Worm (Caenorhabditis elegans) whole organism, mixed stage, embryonic: Measurements from ENCODE around the gene T11G6.2.

ENCODE experiments used
- M03D4.4 ChIP-seq: sonication (generic microtip); optimal IDR thresholded peaks from 2 replicates; lab custom pipeline; 2017; ENCODE audit warnings: mild to moderate bottlenecking, missing genetic modification characterization, missing compliant biosample characterization
- bed-3 ChIP-seq: fragments of 200-800 bp; sonication (Bioruptor generic); optimal IDR thresholded peaks from 3 replicates; lab custom pipeline; 2018; ENCODE audit warnings: mild to moderate bottlenecking, missing genetic modification characterization, moderate library complexity, missing compliant biosample characterization
- blmp-1 ChIP-seq: fragments of 150-350 bp; optimal IDR thresholded peaks from 2 replicates; lab custom pipeline; 2014; ENCODE audit warnings: missing biosample characterization, missing genetic modification characterization
- ceh-39 ChIP-seq: fragments of 150-350 bp; optimal IDR thresholded peaks from 2 replicates; lab custom pipeline; 2014; ENCODE audit warnings: missing biosample characterization, missing genetic modification characterization
- ceh-43 ChIP-seq: fragments of 200-800 bp; sonication (Bioruptor generic); optimal IDR thresholded peaks from 2 replicates; lab custom pipeline; 2018; ENCODE audit warnings: mild to moderate bottlenecking, missing genetic modification characterization, moderate library complexity, missing compliant biosample characterization
- ceh-83 ChIP-seq: fragments of 200-800 bp; sonication (Bioruptor generic); optimal IDR thresholded peaks from 2 replicates; lab custom pipeline; 2018; ENCODE audit warnings: mild to moderate bottlenecking, missing genetic modification characterization, missing compliant biosample characterization
- ces-1 ChIP-seq: fragments of 150-350 bp; optimal IDR thresholded peaks from 2 replicates; lab custom pipeline; 2014; ENCODE audit warnings: missing biosample characterization, missing genetic modification reagents, missing genetic modification characterization
- cnd-1 ChIP-seq: fragments of 200-800 bp; sonication (Bioruptor generic); optimal IDR thresholded peaks from 2 replicates; lab custom pipeline; 2018; ENCODE audit warnings: mild to moderate bottlenecking, missing genetic modification characterization, missing compliant biosample characterization
- drap-1 ChIP-seq: fragments of 200-800 bp; sonication (Bioruptor generic); optimal IDR thresholded peaks from 3 replicates; lab custom pipeline; 2018; ENCODE audit warnings: mild to moderate bottlenecking, missing genetic modification characterization, missing compliant biosample characterization
- elt-1 ChIP-seq: sonication (generic microtip); optimal IDR thresholded peaks from 2 replicates; lab custom pipeline; 2017; ENCODE audit warnings: missing genetic modification characterization, mild to moderate bottlenecking, missing compliant biosample characterization, antibody characterized with exemption, moderate library complexity, borderline replicate concordance; ENCODE audit not compliant: insufficient read depth
- elt-3 ChIP-seq: fragments of 150-350 bp; optimal IDR thresholded peaks from 2 replicates; lab custom pipeline; 2014; ENCODE audit warnings: missing biosample characterization, missing genetic modification characterization
- flh-1 ChIP-seq: fragments of 200-800 bp; sonication (Bioruptor generic); optimal IDR thresholded peaks from 2 replicates; lab custom pipeline; 2018; ENCODE audit warnings: mild to moderate bottlenecking, missing genetic modification characterization, moderate library complexity, missing compliant biosample characterization
- ham-2 ChIP-seq: fragments of 200-800 bp; sonication (Bioruptor generic); optimal IDR thresholded peaks from 2 replicates; lab custom pipeline; 2018; ENCODE audit warnings: mild to moderate bottlenecking, missing genetic modification characterization, missing compliant biosample characterization
- lin-13 ChIP-seq: fragments of 150-350 bp; optimal IDR thresholded peaks from 2 replicates; lab custom pipeline; 2014; ENCODE audit warnings: missing biosample characterization, missing genetic modification characterization
- lin-32 ChIP-seq: fragments of 200-800 bp; sonication (Bioruptor generic); optimal IDR thresholded peaks from 2 replicates; lab custom pipeline; 2018; ENCODE audit warnings: mild to moderate bottlenecking, missing genetic modification characterization, missing compliant biosample characterization
- lsy-2 ChIP-seq: fragments of 150-350 bp; optimal IDR thresholded peaks from 2 replicates; lab custom pipeline; 2014; ENCODE audit warnings: missing biosample characterization, missing genetic modification characterization
- mab-5 ChIP-seq: fragments of 150-350 bp; optimal IDR thresholded peaks from 2 replicates; lab custom pipeline; 2014; ENCODE audit warnings: missing biosample characterization, missing genetic modification characterization
- mep-1 ChIP-seq: fragments of 150-350 bp; optimal IDR thresholded peaks from 2 replicates; lab custom pipeline; 2017; ENCODE audit warnings: missing biosample characterization, missing genetic modification reagents, missing genetic modification characterization, inconsistent platforms
- mls-2 ChIP-seq: sonication (generic microtip); optimal IDR thresholded peaks from 2 replicates; lab custom pipeline; 2016; ENCODE audit warnings: mild to moderate bottlenecking, missing genetic modification characterization, moderate library complexity, missing compliant biosample characterization
- nhr-12 ChIP-seq: fragments of 150-350 bp; optimal IDR thresholded peaks from 2 replicates; lab custom pipeline; 2014; ENCODE audit warnings: missing biosample characterization, missing genetic modification characterization
- nhr-2 ChIP-seq: fragments of 150-350 bp; optimal IDR thresholded peaks from 2 replicates; lab custom pipeline; 2014; ENCODE audit warnings: missing biosample characterization, missing genetic modification characterization
- nhr-237 ChIP-seq: fragments of 150-350 bp; optimal IDR thresholded peaks from 2 replicates; lab custom pipeline; 2014; ENCODE audit warnings: missing biosample characterization, missing genetic modification characterization
- nhr-28 ChIP-seq: fragments of 150-350 bp; optimal IDR thresholded peaks from 2 replicates; lab custom pipeline; 2014; ENCODE audit warnings: missing biosample characterization, missing genetic modification characterization
- nhr-76 ChIP-seq: sonication (generic microtip); optimal IDR thresholded peaks from 2 replicates; lab custom pipeline; 2017; ENCODE audit warnings: missing biosample characterization, missing genetic modification characterization
- pha-4 ChIP-seq: fragments of 150-350 bp; optimal IDR thresholded peaks from 2 replicates; lab custom pipeline; 2018; ENCODE audit warnings: missing biosample characterization, missing genetic modification reagents, missing genetic modification characterization
- sem-2 ChIP-seq: fragments of 200-800 bp; sonication (Bioruptor generic); optimal IDR thresholded peaks from 2 replicates; lab custom pipeline; 2018; ENCODE audit warnings: mild to moderate bottlenecking, missing genetic modification characterization, missing compliant biosample characterization
- snpc-4 ChIP-seq: fragments of 150-350 bp; optimal IDR thresholded peaks from 2 replicates; lab custom pipeline; 2014; ENCODE audit warnings: missing biosample characterization, missing genetic modification characterization
- sptf-1 ChIP-seq: sonication (generic microtip); optimal IDR thresholded peaks from 2 replicates; lab custom pipeline; 2017; ENCODE audit warnings: mild to moderate bottlenecking, missing genetic modification characterization, moderate library complexity, missing compliant biosample characterization
- tbx-8 ChIP-seq: fragments of 200-800 bp; sonication (Bioruptor generic); optimal IDR thresholded peaks from 2 replicates; lab custom pipeline; 2018; ENCODE audit warnings: mild to moderate bottlenecking, missing genetic modification characterization, moderate library complexity, missing compliant biosample characterization
- unc-39 ChIP-seq: fragments of 150-350 bp; optimal IDR thresholded peaks from 2 replicates; lab custom pipeline; 2014; ENCODE audit warnings: missing biosample characterization, missing genetic modification characterization
- unc-62 ChIP-seq: fragments of 150-350 bp; optimal IDR thresholded peaks from 2 replicates; lab custom pipeline; 2014; ENCODE audit warnings: missing biosample characterization, missing genetic modification reagents, missing genetic modification characterization
- zip-8 ChIP-seq: fragments of 150-350 bp; optimal IDR thresholded peaks from 2 replicates; lab custom pipeline; 2014; ENCODE audit warnings: missing biosample characterization, missing genetic modification characterization
- ztf-11 ChIP-seq: fragments of 150-350 bp; optimal IDR thresholded peaks from 2 replicates; lab custom pipeline; 2014; ENCODE audit warnings: missing biosample characterization, missing genetic modification characterization

T11G6.2 gene

DNA sequence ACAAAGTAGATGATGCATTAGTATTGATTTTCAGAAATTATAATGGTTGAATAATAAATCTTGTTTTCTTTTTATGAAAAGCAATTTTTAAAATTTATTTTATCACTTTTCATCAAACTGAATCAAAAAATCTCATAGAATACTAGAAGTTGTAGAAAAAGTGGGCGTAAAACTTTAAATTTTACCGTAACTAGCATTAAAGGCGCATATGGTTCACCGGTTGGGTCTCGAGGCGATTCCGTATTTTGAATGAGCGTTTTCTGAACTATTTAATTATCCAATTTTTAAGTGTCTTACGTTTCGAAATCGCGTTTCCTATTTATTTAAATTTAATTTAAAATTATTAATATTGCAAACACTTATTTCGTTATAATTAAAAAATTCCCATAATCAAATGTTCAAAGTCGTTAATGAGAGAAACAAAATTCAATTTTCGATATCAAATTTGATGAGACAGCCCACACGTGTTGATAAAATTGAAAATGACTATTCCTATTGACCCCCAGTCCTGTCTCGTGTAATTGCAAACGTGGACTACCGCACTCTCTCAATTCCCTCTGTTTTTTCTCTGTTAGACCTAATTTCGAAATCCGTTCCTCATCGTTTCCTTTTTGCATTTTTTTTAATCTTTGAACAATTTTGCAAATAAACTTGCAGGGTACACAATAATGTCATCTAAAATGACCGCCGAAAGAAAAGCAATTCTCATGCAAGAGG, at the start of gene T11G6.2, which contains the start of gene hars-1:
T11G6.2 (minus strand) TSS at position 197 of the 717 bp plus-strand sequence.
hars-1 (plus strand) TSS at position 658 of the 717 bp plus-strand sequence.
- no peak for TF ChIP-seq lsy-2 (tag; lab: Kevin White, UChicago)

DNA sequence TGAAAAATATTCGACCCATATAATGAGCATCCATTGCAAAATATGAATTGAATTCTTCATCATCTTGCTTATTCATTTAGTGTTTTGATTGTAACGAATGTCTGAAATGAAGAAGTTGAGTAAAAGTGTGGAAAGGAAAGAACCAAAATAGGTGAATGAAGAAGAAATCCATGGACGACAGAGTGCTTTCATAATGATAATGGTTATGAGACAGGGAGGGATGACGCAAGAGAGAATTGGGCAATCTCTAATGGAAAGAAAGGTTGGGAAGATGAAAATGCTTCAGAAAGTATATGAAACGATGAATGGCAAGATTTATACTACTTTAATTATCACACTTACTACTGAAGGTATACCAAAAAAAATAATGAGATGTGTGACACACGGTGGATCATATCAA, 46.0 kb upstream of the T11G6.2 start, which contains the start of gene ZK596.3:
ZK596.3 (minus strand) TSS at position 101 of the 400 bp plus-strand sequence.
- TF ChIP-seq unc-39 (tag; lab: Kevin White, UChicago) (no peak), nhr-237 (tag; lab: Kevin White, UChicago) (no peak), mep-1 (tag; lab: Kevin White, UChicago) (no peak), nhr-2 (tag; lab: Kevin White, UChicago) (no peak), drap-1 (no peak), tbx-8 (no peak), ceh-83 (GFP tag; lab: Kevin White, UChicago) (no peak), unc-62 (no peak), M03D4.4 (tag; lab: Kevin White, UChicago) (no peak), blmp-1 (tag; lab: Kevin White, UChicago) (no peak), ceh-39 (no peak), bed-3 (no peak), nhr-76 (tag; lab: Kevin White, UChicago) (no peak), zip-8 (tag; lab: Kevin White, UChicago) (no peak), elt-1 (tag; lab: Kevin White, UChicago) (no peak), nhr-12 (tag; lab: Kevin White, UChicago) (no peak), lsy-2 (tag; lab: Kevin White, UChicago) (no peak), mab-5 (no peak), sptf-1 (no peak)
- TF ChIP-seq, all 35 proteins: peak for 0

DNA sequence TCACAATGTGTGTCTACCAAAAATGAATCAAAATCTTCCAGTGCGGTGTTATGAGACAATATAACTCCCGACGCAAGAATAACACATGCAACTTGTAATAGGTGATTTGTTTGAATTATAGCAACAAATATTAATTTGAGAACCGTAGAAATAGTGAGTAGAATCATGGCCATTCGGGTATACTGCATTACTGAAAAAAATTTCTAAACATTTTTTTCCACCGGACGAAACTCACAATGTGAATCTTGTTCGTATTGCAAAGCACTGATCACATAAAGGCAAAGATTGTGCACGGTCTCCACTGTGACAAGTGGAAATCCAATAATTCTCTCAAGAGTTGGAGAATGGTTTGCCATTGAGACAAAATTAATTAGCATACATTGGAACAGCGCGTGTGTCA, 44.2 kb upstream of the T11G6.2 start:
- no peak for TF ChIP-seq lin-13 (tag; lab: Kevin White, UChicago)
- TF ChIP-seq mab-5: no peak
- no peak for TF ChIP-seq blmp-1 (tag; lab: Kevin White, UChicago)
- no peak for TF ChIP-seq pha-4 (tag; lab: Kevin White, UChicago)
- TF ChIP-seq nhr-12 (tag; lab: Kevin White, UChicago): no peak
- no peak for TF ChIP-seq flh-1 (GFP tag; lab: Kevin White, UChicago)
- TF ChIP-seq mep-1 (tag; lab: Kevin White, UChicago): no peak
- TF ChIP-seq elt-3 (tag; lab: Kevin White, UChicago): no peak
- TF ChIP-seq sem-2 (GFP tag; lab: Kevin White, UChicago): no peak
- TF ChIP-seq snpc-4 (tag; lab: Kevin White, UChicago): no peak
- no peak for TF ChIP-seq cnd-1 (tag; lab: Kevin White, UChicago)
- no peak for TF ChIP-seq nhr-76 (tag; lab: Kevin White, UChicago)
- TF ChIP-seq unc-62: no peak
- TF ChIP-seq mls-2: no peak
- no peak for TF ChIP-seq zip-8 (tag; lab: Kevin White, UChicago)
- TF ChIP-seq tbx-8: no peak
- TF ChIP-seq, all 35 proteins: peak for 0

DNA sequence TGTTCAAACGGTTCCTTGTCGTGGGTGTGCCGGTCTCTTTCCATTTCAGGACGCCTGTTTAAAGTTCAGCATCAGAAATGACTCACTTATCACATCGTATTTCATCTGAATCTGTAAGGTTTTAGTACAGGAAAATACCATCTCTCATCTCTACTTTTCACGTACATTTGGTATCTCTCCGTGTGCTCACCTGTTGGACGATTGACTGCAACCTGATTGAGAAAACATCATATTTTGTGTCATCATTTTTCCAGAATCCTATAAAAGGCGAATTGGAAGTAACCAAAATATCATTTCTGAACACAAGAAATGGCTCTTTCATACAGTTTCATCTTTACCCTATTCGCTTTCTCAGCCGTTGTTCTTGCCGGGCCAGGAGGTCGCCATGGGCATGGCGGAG, 41.8 kb upstream of the T11G6.2 start, which contains the start of gene srlf-30:
srlf-30 (plus strand) TSS at position 301 of the 400 bp plus-strand sequence.
- no peak for TF ChIP-seq ceh-43 (GFP tag; lab: Kevin White, UChicago)
- TF ChIP-seq ham-2 (GFP tag; lab: Kevin White, UChicago): no peak
- TF ChIP-seq nhr-12 (tag; lab: Kevin White, UChicago): no peak
- TF ChIP-seq ces-1 (GFP tag; lab: Kevin White, UChicago): no peak
- no peak for TF ChIP-seq ceh-83 (GFP tag; lab: Kevin White, UChicago)
- TF ChIP-seq ztf-11 (tag; lab: Kevin White, UChicago): no peak
- no peak for TF ChIP-seq nhr-2 (tag; lab: Kevin White, UChicago)
- no peak for TF ChIP-seq nhr-28 (tag; lab: Kevin White, UChicago)
- no peak for TF ChIP-seq drap-1
- TF ChIP-seq mab-5: no peak
- no peak for TF ChIP-seq pha-4 (tag; lab: Kevin White, UChicago)
- TF ChIP-seq elt-1 (tag; lab: Kevin White, UChicago): no peak
- TF ChIP-seq sptf-1: no peak
- no peak for TF ChIP-seq unc-62
- no peak for TF ChIP-seq lin-13 (tag; lab: Kevin White, UChicago)
- TF ChIP-seq nhr-76 (tag; lab: Kevin White, UChicago): no peak
- no peak for TF ChIP-seq snpc-4 (tag; lab: Kevin White, UChicago)
- no peak for TF ChIP-seq ceh-39
- no peak for TF ChIP-seq cnd-1 (tag; lab: Kevin White, UChicago)
- no peak for TF ChIP-seq lin-32
